Worm (Caenorhabditis elegans): ENCODE data around the gene F49C12.2.

ce11 chrIV:9296285-9296684, 2.8 kb downstream of the F49C12.2 start, which contains the start of gene F49C12.1:
- no peak for TF ChIP-seq athp-1 (tag; optimal IDR thresholded peaks at IDR 0.05)
- TF ChIP-seq F39B2.1 (GFP tag; IDR thresholded peaks at IDR 0.05) = no peak
- TF ChIP-seq mcd-1 (GFP tag; IDR thresholded peaks at IDR 0.05) = no peak
- TF ChIP-seq unc-62 (GFP tag; optimal IDR thresholded peaks at IDR 0.05) = no peak

Measured in whole organism, young adult.